Worm (Caenorhabditis elegans) whole organism, L1 larva: ENCODE results near the gene trpl-2.

Source experiments
- F16B12.6 ChIP-seq: fragments of 150-350 bp; optimal IDR thresholded peaks from 2 replicates; lab custom pipeline; 2014; ENCODE audit warnings: missing biosample characterization, missing genetic modification characterization
- aha-1 ChIP-seq: fragments of 150-350 bp; optimal IDR thresholded peaks from 2 replicates; lab custom pipeline; 2014; ENCODE audit warnings: missing biosample characterization, missing genetic modification characterization
- blmp-1 ChIP-seq: fragments of 150-350 bp; optimal IDR thresholded peaks from 2 replicates; lab custom pipeline; 2014; ENCODE audit warnings: missing biosample characterization, missing genetic modification characterization
- ceh-8 ChIP-seq: fragments of 200-800 bp; sonication (Bioruptor generic); optimal IDR thresholded peaks from 2 replicates; lab custom pipeline; 2018; ENCODE audit warnings: mild to moderate bottlenecking, missing genetic modification characterization, moderate library complexity, missing compliant biosample characterization
- efl-1 ChIP-seq, 4 experiments: fragments of 150-350 bp; optimal IDR thresholded peaks in 3 of 4; peaks in 1 of 4; 1 replicate in 1 of 4; 2 replicates in 3 of 4; lab custom pipeline; 2014; ENCODE audit warnings: missing biosample characterization in 2 of 4, missing genetic modification characterization in 2 of 4, missing genetic modification reagents in 2 of 4
- efl-3 ChIP-seq: fragments of 200-800 bp; sonication (Bioruptor generic); optimal IDR thresholded peaks from 2 replicates; lab custom pipeline; 2018; ENCODE audit warnings: mild to moderate bottlenecking, missing genetic modification characterization, missing compliant biosample characterization
- elt-2 ChIP-seq: sonication (generic microtip); optimal IDR thresholded peaks from 2 replicates; lab custom pipeline; 2016; ENCODE audit warnings: missing genetic modification characterization, mild to moderate bottlenecking, inconsistent platforms, missing compliant biosample characterization, missing genetic modification reagents
- fkh-10 ChIP-seq: sonication (generic microtip); optimal IDR thresholded peaks from 2 replicates; lab custom pipeline; 2017; ENCODE audit warnings: missing biosample characterization, missing genetic modification reagents, missing genetic modification characterization
- fos-1 ChIP-seq: fragments of 150-350 bp; optimal IDR thresholded peaks from 2 replicates; lab custom pipeline; 2014; ENCODE audit warnings: missing biosample characterization, missing genetic modification characterization
- hlh-4 ChIP-seq: sonication (generic microtip); optimal IDR thresholded peaks from 2 replicates; lab custom pipeline; 2016; ENCODE audit warnings: mild to moderate bottlenecking, missing genetic modification characterization, missing compliant biosample characterization
- irx-1 ChIP-seq: sonication (generic microtip); optimal IDR thresholded peaks from 2 replicates; lab custom pipeline; 2016; ENCODE audit warnings: missing genetic modification characterization, missing compliant biosample characterization
- lin-15B ChIP-seq: fragments of 150-350 bp; sonication (generic microtip); optimal IDR thresholded peaks from 3 replicates; lab custom pipeline; 2014; ENCODE audit warnings: missing biosample characterization, missing genetic modification characterization
- mdl-1 ChIP-seq, 2 experiments: fragments of 150-350 bp; optimal IDR thresholded peaks; 2 replicates each; lab custom pipeline; 2014 to 2017; ENCODE audit warnings: missing biosample characterization in 2 of 2, missing genetic modification characterization in 2 of 2, inconsistent platforms in 1 of 2
- mep-1 ChIP-seq: fragments of 150-350 bp; optimal IDR thresholded peaks from 2 replicates; lab custom pipeline; 2014; ENCODE audit warnings: missing biosample characterization, missing genetic modification characterization
- nhr-19 ChIP-seq: fragments of 200-800 bp; sonication (Bioruptor generic); conservative IDR thresholded peaks from 2 replicates; pipeline ENCODE4 v1.3.6; 2022; ENCODE audit warnings: missing genetic modification characterization, missing compliant biosample characterization
- nhr-237 ChIP-seq: fragments of 150-350 bp; optimal IDR thresholded peaks from 2 replicates; lab custom pipeline; 2014; ENCODE audit warnings: missing biosample characterization, missing genetic modification characterization
- nhr-77 ChIP-seq: fragments of 150-350 bp; optimal IDR thresholded peaks from 2 replicates; lab custom pipeline; 2014; ENCODE audit warnings: missing biosample characterization, missing genetic modification characterization
- nhr-85 ChIP-seq: sonication (generic microtip); peaks from one replicate; lab custom pipeline; 2016; ENCODE audit warnings: missing genetic modification characterization, inconsistent platforms, missing compliant biosample characterization
- pax-3 ChIP-seq: fragments of 200-800 bp; sonication (Bioruptor generic); optimal IDR thresholded peaks from 2 replicates; lab custom pipeline; 2018; ENCODE audit warnings: mild to moderate bottlenecking, missing genetic modification characterization, moderate library complexity, missing compliant biosample characterization
- pqm-1 ChIP-seq: sonication (generic microtip); optimal IDR thresholded peaks from 3 replicates; lab custom pipeline; 2017; ENCODE audit warnings: missing biosample characterization, missing genetic modification characterization
- skn-1 ChIP-seq: fragments of 150-350 bp; optimal IDR thresholded peaks from 2 replicates; lab custom pipeline; 2014; ENCODE audit warnings: missing biosample characterization, missing genetic modification characterization
- snpc-4 ChIP-seq: fragments of 150-350 bp; optimal IDR thresholded peaks from 2 replicates; lab custom pipeline; 2014; ENCODE audit warnings: missing biosample characterization, missing genetic modification characterization
- tbx-2 ChIP-seq: sonication (generic microtip); optimal IDR thresholded peaks from 2 replicates; lab custom pipeline; 2016; ENCODE audit warnings: missing genetic modification characterization, missing compliant biosample characterization
- tlp-1 ChIP-seq: fragments of 150-350 bp; optimal IDR thresholded peaks from 2 replicates; lab custom pipeline; 2014; ENCODE audit warnings: missing biosample characterization, missing genetic modification characterization
- unc-30 ChIP-seq: sonication (generic microtip); optimal IDR thresholded peaks from 2 replicates; lab custom pipeline; 2017; ENCODE audit warnings: missing biosample characterization, missing genetic modification characterization
- xbp-1 ChIP-seq: sonication (generic microtip); optimal IDR thresholded peaks from 2 replicates; lab custom pipeline; 2016; ENCODE audit warnings: missing genetic modification characterization, missing compliant biosample characterization
- zip-4 ChIP-seq: fragments of 200-800 bp; sonication (Bioruptor generic); optimal IDR thresholded peaks from 2 replicates; lab custom pipeline; 2018; ENCODE audit warnings: mild to moderate bottlenecking, missing genetic modification characterization, moderate library complexity, missing compliant biosample characterization

The trpl-2 gene

DNA sequence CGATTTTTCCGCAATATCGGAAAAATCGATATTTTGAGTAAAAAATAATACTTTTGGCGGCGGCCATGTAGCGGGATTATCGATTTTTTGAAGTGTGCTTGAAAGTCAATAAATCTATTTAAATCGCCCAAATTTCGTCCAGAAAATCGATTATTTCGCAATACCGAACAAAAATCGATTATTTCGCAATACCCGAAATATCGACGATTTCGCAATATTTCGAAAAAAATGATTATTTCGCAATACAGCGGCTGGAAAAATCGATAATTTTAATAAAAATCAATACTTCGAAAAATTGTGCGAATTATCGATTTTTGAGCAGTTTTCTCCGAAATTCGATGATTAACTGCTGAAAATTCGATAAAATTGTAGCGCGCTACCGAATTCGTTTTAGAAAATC is 8.4 kb upstream of the trpl-2 start:
- TF ChIP-seq zip-4 (GFP tag; lab: Kevin White, UChicago), result peak; percentile 65
- TF ChIP-seq mep-1 (tag; lab: Kevin White, UChicago), result no peak

DNA sequence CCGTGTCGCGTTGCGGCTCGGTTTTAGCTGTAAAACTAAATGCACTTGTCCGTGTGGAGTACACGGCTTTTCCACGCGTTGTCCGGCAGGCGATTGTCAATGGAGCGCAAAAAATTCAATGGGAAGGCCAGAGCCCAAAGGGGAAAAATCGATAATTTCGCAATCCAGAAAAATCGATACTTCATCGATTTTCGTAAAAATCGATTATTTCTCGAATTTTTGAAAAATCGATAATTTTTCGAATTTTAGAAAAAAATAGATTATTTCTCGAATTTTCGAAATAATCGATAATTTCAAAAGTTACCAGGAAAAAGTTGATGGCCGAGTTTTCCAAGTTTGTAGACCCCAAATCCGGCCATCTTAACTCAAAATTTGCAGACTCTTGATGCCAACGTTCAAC is 7.0 kb upstream of the trpl-2 start:
- no peak for TF ChIP-seq aha-1 (tag; lab: Kevin White, UChicago)
- TF ChIP-seq efl-3, result no peak
- TF ChIP-seq tbx-2 (tag; lab: Kevin White, UChicago), result no peak

DNA sequence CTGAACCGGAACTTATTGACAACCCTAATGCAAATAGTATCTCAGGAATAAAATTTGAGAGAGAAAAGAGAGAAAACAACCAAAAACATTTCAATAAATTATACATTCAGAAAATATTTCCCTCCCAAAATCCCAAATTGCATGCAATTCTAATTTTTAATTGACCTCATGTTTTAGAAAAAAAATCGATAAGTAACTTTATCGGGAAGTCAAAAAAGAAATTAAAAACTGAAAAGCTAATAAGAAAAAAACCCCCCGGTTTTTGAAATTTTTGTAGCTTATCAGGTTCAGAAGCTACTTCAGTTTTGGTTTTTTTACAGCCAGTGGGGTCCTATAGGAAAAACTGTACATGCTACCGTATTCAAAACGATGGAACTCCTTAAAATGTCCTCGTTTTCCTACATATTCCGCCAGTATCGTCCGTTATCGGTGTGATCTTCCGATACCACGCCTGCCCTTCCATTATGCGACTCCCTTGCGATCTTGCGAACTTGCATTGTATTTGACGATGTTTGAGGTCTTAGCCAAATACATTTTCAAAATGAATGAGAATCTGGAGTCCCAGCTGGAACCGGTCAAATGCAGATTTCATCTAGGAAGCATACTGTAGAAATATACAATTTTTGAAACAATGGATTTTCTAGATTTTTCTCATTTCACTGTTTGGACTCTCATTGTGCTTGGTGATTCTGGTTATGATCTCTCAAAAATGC is 9.8 kb downstream of the trpl-2 start, which contains the start of the genes W03B1.3 and oac-51:
Gene W03B1.3 (minus strand): TSS at position 101 of the 713 bp plus-strand sequence.
Gene oac-51 (plus strand): TSS at position 663 of the 713 bp plus-strand sequence.
- TF ChIP-seq F16B12.6 (tag; lab: Kevin White, UChicago), result no peak
- no peak for TF ChIP-seq irx-1 (tag; lab: Kevin White, UChicago)
- no peak for TF ChIP-seq lin-15B (tag; lab: Kevin White, UChicago)
- peak; percentile 40 for TF ChIP-seq nhr-85 (tag; lab: Kevin White, UChicago)

DNA sequence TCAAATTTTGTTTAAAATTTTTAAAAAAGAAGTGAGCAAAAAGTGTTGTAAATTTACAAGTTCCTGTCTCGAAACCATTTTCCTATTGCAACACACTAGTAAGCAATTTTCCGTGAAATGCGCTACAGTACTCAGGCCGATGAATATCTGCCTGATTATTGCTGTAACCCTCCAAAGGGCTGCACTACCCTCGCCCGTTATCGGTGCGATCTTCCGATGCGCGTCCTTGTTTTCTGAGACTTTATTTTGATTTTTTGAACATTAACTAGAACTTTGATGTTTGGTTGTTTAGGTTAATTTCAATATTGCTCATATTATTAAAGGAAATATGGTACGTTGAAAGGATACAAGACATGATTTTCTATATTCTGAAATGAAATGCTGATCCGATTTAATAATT is 11.8 kb downstream of the trpl-2 start:
- TF ChIP-seq fos-1 (tag; lab: Kevin White, UChicago) (no peak), nhr-85 (tag; lab: Kevin White, UChicago) (peak; percentile 86), efl-1 (optimal IDR thresholded peaks at IDR 0.05; lab: Kevin White, UChicago) (no peak), efl-1 (GFP tag; optimal IDR thresholded peaks at IDR 0.05 in 1 of 2; lab: Kevin White, UChicago) (peak in 1 of 2 experiments; percentile 20)

- TF ChIP-seq nhr-237 (tag; lab: Kevin White, UChicago), result no peak
- TF ChIP-seq efl-1 (optimal IDR thresholded peaks at IDR 0.05; lab: Kevin White, UChicago), result no peak
- peak in 1 of 2 experiments; percentile 89 for TF ChIP-seq efl-1 (GFP tag; optimal IDR thresholded peaks at IDR 0.05 in 1 of 2; lab: Kevin White, UChicago)
- no peak for TF ChIP-seq mdl-1 (tag; optimal IDR thresholded peaks at IDR 0.05; lab: Kevin White, UChicago)
Observed at ce11 chrIV:4344828-4345227, 18.4 kb downstream of the trpl-2 start.

DNA sequence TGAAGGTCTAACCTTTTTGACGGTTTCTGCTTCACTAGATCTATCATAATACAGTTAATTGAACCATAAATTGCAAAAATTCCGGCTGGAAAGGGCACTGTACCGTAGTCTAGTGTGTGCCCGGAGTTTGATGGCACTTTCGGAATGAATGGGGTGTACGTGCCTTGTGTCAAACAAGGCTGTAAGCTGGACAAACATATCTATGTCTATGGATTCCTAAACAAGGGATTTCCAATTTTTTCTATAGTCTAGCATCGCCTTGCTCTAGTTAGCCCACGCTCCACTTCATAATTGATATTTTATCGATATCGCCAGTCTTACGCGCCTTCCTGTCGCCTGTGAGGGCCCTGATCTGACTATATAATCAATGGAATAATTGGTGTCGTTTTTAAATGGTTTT is 20.1 kb downstream of the trpl-2 start, which contains the start of gene oac-52:
Gene oac-52 (minus strand): TSS at position 101 of the 400 bp plus-strand sequence.
- no peak for TF ChIP-seq fkh-10 (GFP tag; lab: Kevin White, UChicago)
- no peak for TF ChIP-seq hlh-4 (tag; lab: Kevin White, UChicago)
- no peak for TF ChIP-seq ceh-8 (GFP tag; lab: Kevin White, UChicago)
- no peak for TF ChIP-seq mdl-1 (tag; optimal IDR thresholded peaks at IDR 0.05; lab: Kevin White, UChicago)
- TF ChIP-seq pax-3 (tag; lab: Kevin White, UChicago), result no peak
- TF ChIP-seq tlp-1 (tag; lab: Kevin White, UChicago), result no peak
- no peak for TF ChIP-seq nhr-77 (tag; lab: Kevin White, UChicago)
- no peak for TF ChIP-seq tbx-2 (tag; lab: Kevin White, UChicago)
- TF ChIP-seq pqm-1 (tag; lab: Kevin White, UChicago), result no peak
- TF ChIP-seq skn-1 (tag; lab: Kevin White, UChicago), result no peak
- TF ChIP-seq unc-30 (tag; lab: Kevin White, UChicago), result no peak
- no peak for TF ChIP-seq blmp-1 (tag; lab: Kevin White, UChicago)
- TF ChIP-seq nhr-19 (GFP tag; lab: Robert Waterston, UW), result no peak
- TF ChIP-seq xbp-1, result no peak
- no peak for TF ChIP-seq elt-2 (tag; lab: Kevin White, UChicago)

DNA sequence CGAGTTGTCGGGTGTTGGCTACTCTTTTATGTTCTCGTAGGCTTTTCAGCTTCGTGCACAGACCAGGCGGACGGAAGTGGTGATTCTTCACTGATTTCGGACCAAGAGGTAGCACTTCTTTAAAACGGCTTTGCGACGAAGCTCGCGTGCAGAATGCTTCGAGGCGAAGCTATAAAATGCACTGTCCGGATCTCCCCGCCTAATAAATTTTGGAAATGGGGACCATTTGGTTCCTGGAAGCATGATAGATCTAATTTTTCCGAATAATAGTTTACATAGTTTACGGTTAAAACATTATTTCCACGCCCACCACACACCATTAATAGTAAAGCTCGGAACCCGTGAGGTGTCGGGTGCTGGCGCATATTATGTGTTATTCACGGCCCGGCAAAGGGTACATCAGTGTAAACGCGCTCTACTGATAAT is 21.1 kb downstream of the trpl-2 start:
- peak; percentile 9 for TF ChIP-seq snpc-4 (tag; lab: Kevin White, UChicago)
- no peak for TF ChIP-seq tlp-1 (tag; lab: Kevin White, UChicago)
